Worm (Caenorhabditis elegans): ENCODE measurements around the gene Y48D7A.1.

Y48D7A.1 gene

DNA sequence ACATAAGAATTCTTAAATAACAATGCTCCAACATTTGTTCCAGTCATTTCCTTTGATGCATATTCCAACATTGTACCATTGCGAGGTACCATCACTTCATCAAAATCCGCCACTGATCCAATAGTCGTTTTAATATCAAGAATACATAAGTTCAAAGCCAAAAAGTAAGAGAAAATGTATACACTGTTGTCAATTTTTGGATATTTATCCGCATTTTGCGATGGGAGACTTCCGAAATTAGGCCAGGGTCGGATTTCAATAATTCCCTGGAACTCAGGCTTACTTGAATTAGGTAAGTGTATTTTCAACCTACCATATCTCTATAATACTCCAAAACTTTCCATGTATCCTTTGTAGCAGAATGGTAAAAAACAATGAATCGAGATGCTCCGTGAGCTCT lies 24.9 kb downstream of the Y48D7A.1 start, which contains the start of gene M02F4.2:
M02F4.2 (minus strand) TSS at position 101 of the 400 bp plus-strand sequence.
- TF ChIP-seq mab-5 (tag; optimal IDR thresholded peaks at IDR 0.05) = no peak
- TF ChIP-seq nhr-12 (tag; optimal IDR thresholded peaks at IDR 0.05) = no peak
- no peak for TF ChIP-seq tbx-8 (GFP tag; optimal IDR thresholded peaks at IDR 0.05)
- no peak for TF ChIP-seq ces-1 (GFP tag; optimal IDR thresholded peaks at IDR 0.05)
- no peak for TF ChIP-seq pha-4 (tag; optimal IDR thresholded peaks at IDR 0.05)
- no peak for TF ChIP-seq sptf-1 (tag; optimal IDR thresholded peaks at IDR 0.05)
- no peak for TF ChIP-seq drap-1 (GFP tag; optimal IDR thresholded peaks at IDR 0.05)
- no peak for TF ChIP-seq ceh-43 (GFP tag; optimal IDR thresholded peaks at IDR 0.05)
- TF ChIP-seq hlh-1 (tag; optimal IDR thresholded peaks at IDR 0.05) = no peak
- TF ChIP-seq mls-2 (tag; optimal IDR thresholded peaks at IDR 0.05) = no peak
- no peak for TF ChIP-seq nhr-2 (tag; optimal IDR thresholded peaks at IDR 0.05)
- no peak for TF ChIP-seq lin-32 (GFP tag; optimal IDR thresholded peaks at IDR 0.05)
- no peak for TF ChIP-seq unc-39 (tag; optimal IDR thresholded peaks at IDR 0.05)
- TF ChIP-seq nhr-76 (tag; optimal IDR thresholded peaks at IDR 0.05) = no peak

DNA sequence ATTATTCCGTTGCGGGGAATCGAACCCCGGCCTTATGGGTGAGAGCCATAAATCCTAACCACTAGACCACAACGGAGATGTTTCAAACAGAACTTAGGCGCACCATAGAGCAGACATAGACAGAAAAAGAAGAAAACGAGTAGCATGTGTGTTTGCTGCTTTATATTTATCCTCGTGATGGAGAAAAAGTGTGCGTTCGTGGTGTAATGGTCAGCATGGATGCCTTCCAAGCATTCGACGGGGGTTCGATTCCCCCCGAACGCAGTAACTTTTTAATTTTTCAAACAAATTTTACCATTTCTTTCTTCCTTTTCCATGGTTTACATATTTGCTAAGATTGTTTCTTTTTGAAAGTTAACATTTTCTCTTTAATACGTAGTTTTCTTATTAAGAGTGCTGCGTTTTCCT lies 26.7 kb downstream of the Y48D7A.1 start:
- TF ChIP-seq mab-5 (tag; optimal IDR thresholded peaks at IDR 0.05) = peak; percentile 27
- TF ChIP-seq ztf-11 (tag; optimal IDR thresholded peaks at IDR 0.05) = peak; percentile 60
- TF ChIP-seq ceh-39 (tag; optimal IDR thresholded peaks at IDR 0.05) = peak; percentile 1
- peak; percentile 70 for TF ChIP-seq nhr-28 (tag; optimal IDR thresholded peaks at IDR 0.05)
- no peak for TF ChIP-seq blmp-1 (tag; optimal IDR thresholded peaks at IDR 0.05)
- peak; percentile 86 for TF ChIP-seq sem-2 (GFP tag; optimal IDR thresholded peaks at IDR 0.05)
- no peak for TF ChIP-seq nhr-12 (tag; optimal IDR thresholded peaks at IDR 0.05)
- peak; percentile 90 for TF ChIP-seq bed-3 (GFP tag; optimal IDR thresholded peaks at IDR 0.05)
- TF ChIP-seq flh-1 (GFP tag; optimal IDR thresholded peaks at IDR 0.05) = peak; percentile 88
- no peak for TF ChIP-seq snpc-4 (tag; optimal IDR thresholded peaks at IDR 0.05)
- peak; percentile 69 for TF ChIP-seq lin-13 (tag; optimal IDR thresholded peaks at IDR 0.05)
- peak; percentile 81 for TF ChIP-seq tbx-8 (GFP tag; optimal IDR thresholded peaks at IDR 0.05)
- TF ChIP-seq nhr-237 (tag; optimal IDR thresholded peaks at IDR 0.05) = peak; percentile 84
- TF ChIP-seq mls-2 (tag; optimal IDR thresholded peaks at IDR 0.05) = peak; percentile 97
- TF ChIP-seq sptf-1 (tag; optimal IDR thresholded peaks at IDR 0.05) = peak; percentile 97
- TF ChIP-seq unc-62 (GFP tag; optimal IDR thresholded peaks at IDR 0.05) = peak; percentile 72
- peak; percentile 43 for TF ChIP-seq lsy-2 (tag; optimal IDR thresholded peaks at IDR 0.05)
- peak; percentile 49 for TF ChIP-seq elt-3 (tag; optimal IDR thresholded peaks at IDR 0.05)
- TF ChIP-seq ham-2 (GFP tag; optimal IDR thresholded peaks at IDR 0.05) = peak; percentile 89
- peak; percentile 88 for TF ChIP-seq mep-1 (tag; optimal IDR thresholded peaks at IDR 0.05)
- TF ChIP-seq nhr-76 (tag; optimal IDR thresholded peaks at IDR 0.05) = no peak
- no peak for TF ChIP-seq zip-8 (tag; optimal IDR thresholded peaks at IDR 0.05)
- peak; percentile 88 for TF ChIP-seq ces-1 (GFP tag; optimal IDR thresholded peaks at IDR 0.05)
- TF ChIP-seq lin-32 (GFP tag; optimal IDR thresholded peaks at IDR 0.05) = peak; percentile 84
- peak; percentile 97 for TF ChIP-seq unc-120 (tag; optimal IDR thresholded peaks at IDR 0.05; ENCODE audit: poor library complexity, severe bottlenecking)
- peak; percentile 94 for TF ChIP-seq ceh-83 (GFP tag; optimal IDR thresholded peaks at IDR 0.05)
- TF ChIP-seq cnd-1 (tag; optimal IDR thresholded peaks at IDR 0.05) = peak; percentile 87
- TF ChIP-seq pha-4 (tag; optimal IDR thresholded peaks at IDR 0.05) = peak; percentile 60
- peak; percentile 49 for TF ChIP-seq unc-39 (tag; optimal IDR thresholded peaks at IDR 0.05)
- TF ChIP-seq M03D4.4 (tag; optimal IDR thresholded peaks at IDR 0.05) = peak; percentile 93
- TF ChIP-seq drap-1 (GFP tag; optimal IDR thresholded peaks at IDR 0.05) = peak; percentile 96
- TF ChIP-seq hlh-1 (tag; optimal IDR thresholded peaks at IDR 0.05) = peak; percentile 57
- peak; percentile 86 for TF ChIP-seq ceh-43 (GFP tag; optimal IDR thresholded peaks at IDR 0.05)
- TF ChIP-seq nhr-2 (tag; optimal IDR thresholded peaks at IDR 0.05) = peak; percentile 34
- TF ChIP-seq elt-1 (tag; optimal IDR thresholded peaks at IDR 0.05; ENCODE audit: borderline replicate concordance, insufficient read depth) = peak; percentile 3

DNA sequence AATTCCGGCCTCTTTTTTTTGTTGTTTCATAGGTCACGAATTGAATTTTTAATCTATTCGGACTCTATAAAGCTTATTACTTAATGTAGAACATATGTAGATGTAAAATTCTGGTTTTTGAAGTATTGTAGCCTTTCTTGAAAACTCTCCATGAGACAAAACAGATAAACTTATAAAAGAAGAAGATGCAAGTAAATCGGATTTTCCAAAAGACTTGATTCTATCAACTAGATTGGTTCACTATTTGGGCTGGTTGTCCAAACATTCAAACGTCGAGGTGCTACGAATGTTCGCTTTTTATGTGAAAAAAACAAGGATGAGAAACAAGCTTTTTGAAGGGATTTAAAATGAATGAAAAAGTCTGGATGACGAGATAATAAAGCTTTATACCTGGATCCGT lies 30.7 kb downstream of the Y48D7A.1 start:
- TF ChIP-seq elt-1 (tag; optimal IDR thresholded peaks at IDR 0.05; ENCODE audit: borderline replicate concordance, insufficient read depth) = no peak
- no peak for TF ChIP-seq M03D4.4 (tag; optimal IDR thresholded peaks at IDR 0.05)
- no peak for TF ChIP-seq unc-120 (tag; optimal IDR thresholded peaks at IDR 0.05; ENCODE audit: poor library complexity, severe bottlenecking)
- TF ChIP-seq unc-39 (tag; optimal IDR thresholded peaks at IDR 0.05) = no peak
- no peak for TF ChIP-seq ztf-11 (tag; optimal IDR thresholded peaks at IDR 0.05)
- TF ChIP-seq sem-2 (GFP tag; optimal IDR thresholded peaks at IDR 0.05) = no peak
- peak; percentile 93 for TF ChIP-seq ces-1 (GFP tag; optimal IDR thresholded peaks at IDR 0.05)
